Worm (Caenorhabditis elegans) whole organism, early embryonic: ENCODE measurements around the gene M176.5.

Experiments
- F13C5.2 ChIP-seq: sonication (generic microtip); optimal IDR thresholded peaks from 2 replicates; lab custom pipeline; 2017; ENCODE audit warnings: mild to moderate bottlenecking, missing genetic modification characterization, inconsistent platforms, missing compliant biosample characterization
- aly-1 ChIP-seq: sonication (generic microtip); optimal IDR thresholded peaks from 2 replicates; lab custom pipeline; 2016; ENCODE audit warnings: missing genetic modification characterization, missing compliant biosample characterization
- ama-1 ChIP-seq: fragments of 150-350 bp; optimal IDR thresholded peaks from 2 replicates; lab custom pipeline; 2014
- ets-7 ChIP-seq: sonication (generic microtip); optimal IDR thresholded peaks from 2 replicates; lab custom pipeline; 2016; ENCODE audit warnings: missing genotype, missing genetic modification characterization, missing compliant biosample characterization
- flt-1 ChIP-seq: fragments of 200-800 bp; sonication (Bioruptor generic); IDR thresholded peaks from 2 replicates; pipeline ENCODE4 v1.3.6; 2022; ENCODE audit warnings: missing genetic modification characterization, missing compliant biosample characterization
- hmbx-1 ChIP-seq: sonication (generic microtip); optimal IDR thresholded peaks from 2 replicates; lab custom pipeline; 2016; ENCODE audit warnings: mild to moderate bottlenecking, missing genetic modification characterization, missing compliant biosample characterization
- hnd-1 ChIP-seq: sonication (generic microtip); optimal IDR thresholded peaks from 2 replicates; lab custom pipeline; 2016; ENCODE audit warnings: missing genetic modification characterization, missing compliant biosample characterization
- pes-1 ChIP-seq: fragments of 200-800 bp; sonication (Bioruptor generic); IDR thresholded peaks from 2 replicates; pipeline ENCODE4 v1.3.6; 2022; ENCODE audit warnings: missing genetic modification reagents, missing genetic modification characterization, missing compliant biosample characterization
- scrt-1 ChIP-seq: fragments of 200-800 bp; sonication (Bioruptor generic); IDR thresholded peaks from 2 replicates; pipeline ENCODE4 v1.3.6; 2022; ENCODE audit warnings: missing genetic modification characterization, missing compliant biosample characterization
- sea-1 ChIP-seq: fragments of 200-800 bp; sonication (Bioruptor generic); conservative IDR thresholded peaks from 2 replicates; pipeline ENCODE4 v1.3.6; 2022; ENCODE audit warnings: missing genetic modification characterization, missing compliant biosample characterization
- tbx-11 ChIP-seq: fragments of 200-800 bp; sonication (Bioruptor generic); IDR thresholded peaks from 2 replicates; pipeline ENCODE4 v1.3.6; 2022; ENCODE audit warnings: missing genetic modification characterization, missing compliant biosample characterization
- tbx-37 ChIP-seq: fragments of 200-800 bp; sonication (Bioruptor generic); conservative IDR thresholded peaks from 2 replicates; pipeline ENCODE4 v1.3.6; 2022; ENCODE audit warnings: missing genetic modification reagents, missing genetic modification characterization, missing compliant biosample characterization
- tra-4 ChIP-seq: sonication (generic microtip); optimal IDR thresholded peaks from 2 replicates; lab custom pipeline; 2017; ENCODE audit warnings: missing genetic modification characterization, missing compliant biosample characterization

DNA sequence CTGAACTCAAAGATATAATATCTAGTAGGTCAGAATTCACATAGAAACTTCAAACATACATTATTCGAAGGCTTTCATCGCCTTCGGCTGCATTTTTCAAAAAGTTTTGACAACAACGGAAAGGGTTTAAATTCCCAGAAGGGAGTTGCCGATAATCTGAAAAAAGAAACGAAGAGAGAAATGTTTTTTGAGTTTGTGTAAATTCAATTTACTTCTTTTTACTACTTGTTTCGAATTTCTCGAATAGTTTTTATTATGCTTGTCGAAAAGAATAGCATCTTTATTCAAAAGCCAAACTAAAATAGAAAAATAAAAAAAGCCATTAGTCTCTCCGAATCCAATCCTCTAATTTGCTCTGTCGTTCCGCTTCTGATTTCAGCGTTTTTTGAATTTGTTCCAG, 3.6 kb upstream of the M176.5 start:
- TF ChIP-seq ama-1 (lab: Kevin White, UChicago) (no peak), flt-1 (GFP tag; lab: Robert Waterston, UW) (no peak), ets-7 (no peak), tbx-37 (no peak), hnd-1 (tag; lab: Kevin White, UChicago) (no peak), aly-1 (tag; lab: Kevin White, UChicago) (no peak), F13C5.2 (tag; lab: Kevin White, UChicago) (no peak), scrt-1 (GFP tag; lab: Robert Waterston, UW) (no peak), tbx-11 (GFP tag; lab: Robert Waterston, UW) (no peak), hmbx-1 (tag; lab: Kevin White, UChicago) (no peak), tra-4 (no peak), pes-1 (GFP tag; lab: Robert Waterston, UW) (no peak), sea-1 (GFP tag; lab: Robert Waterston, UW) (no peak)
